Fruit fly (Drosophila melanogaster) whole organism, larva: ENCODE data around the gene CG14182.

ENCODE experiments used
- noc ChIP-seq: fragments of 200-800 bp; sonication (Bioruptor generic); optimal IDR thresholded peaks from 3 replicates; lab custom pipeline; 2019; ENCODE audit warnings: missing biosample characterization, mild to moderate bottlenecking, missing genetic modification characterization, moderate library complexity

Gene CG14182

dm6 chr3L:19988891-19989290, 9.3 kb upstream of the CG14182 start, which contains the start of gene Csas:
Gene Csas (minus strand): TSS chr3L:19988991.
- TF ChIP-seq noc (tag; lab: Kevin White, UChicago), result no peak

- no peak for TF ChIP-seq noc (tag; lab: Kevin White, UChicago)
These were observed 6.2 kb upstream of the CG14182 start, which contains the start of the genes hale and schuy for dm6 chr3L:19985768-19986167. Gene hale (minus strand): TSS chr3L:19985868. Gene schuy (plus strand): TSS chr3L:19986093.

- TF ChIP-seq noc (tag; lab: Kevin White, UChicago), result no peak
These were observed 1.8 kb upstream of the CG14182 start, which contains the start of gene CG17732 for dm6 chr3L:19981385-19981784. Gene CG17732 (plus strand): TSS chr3L:19981685.

- no peak for TF ChIP-seq noc (tag; lab: Kevin White, UChicago)
These were observed 1.5 kb downstream of the CG14182 start for dm6 chr3L:19978088-19978487.

- no peak for TF ChIP-seq noc (tag; lab: Kevin White, UChicago)
These were observed 10.7 kb downstream of the CG14182 start for dm6 chr3L:19968725-19969598.

- TF ChIP-seq noc (tag; lab: Kevin White, UChicago), result no peak
These were observed 17.8 kb downstream of the CG14182 start for dm6 chr3L:19961805-19962204.

dm6 chr3L:19955699-19956098, 23.9 kb downstream of the CG14182 start, which contains the start of gene CG42263:
Gene CG42263 (minus strand): TSS chr3L:19955799.
- no peak for TF ChIP-seq noc (tag; lab: Kevin White, UChicago)

- no peak for TF ChIP-seq noc (tag; lab: Kevin White, UChicago)
These were observed 25.2 kb downstream of the CG14182 start, which contains the start of gene CG42654 for dm6 chr3L:19954426-19954825. Gene CG42654 (minus strand): TSS chr3L:19954526.

- TF ChIP-seq noc (tag; lab: Kevin White, UChicago), result no peak
These were observed 26.0 kb downstream of the CG14182 start, which contains the start of gene CG42655 for dm6 chr3L:19953612-19954011. Gene CG42655 (minus strand): TSS chr3L:19953712.

dm6 chr3L:19952690-19953089, 26.9 kb downstream of the CG14182 start, which contains the start of gene CG33710:
Gene CG33710 (minus strand): TSS chr3L:19952790.
- TF ChIP-seq noc (tag; lab: Kevin White, UChicago), result no peak

dm6 chr3L:19951868-19952267, 27.7 kb downstream of the CG14182 start, which contains the start of gene CG34258:
Gene CG34258 (minus strand): TSS chr3L:19951968.
- TF ChIP-seq noc (tag; lab: Kevin White, UChicago), result no peak

- TF ChIP-seq noc (tag; lab: Kevin White, UChicago), result no peak
These were observed 28.6 kb downstream of the CG14182 start, which contains the start of gene CG32219 for dm6 chr3L:19951035-19951434. Gene CG32219 (minus strand): TSS chr3L:19951135.

dm6 chr3L:19945469-19945868, 34.1 kb downstream of the CG14182 start:
- no peak for TF ChIP-seq noc (tag; lab: Kevin White, UChicago)

dm6 chr3L:19941162-19941561, 38.5 kb downstream of the CG14182 start:
- peak; percentile 37 for TF ChIP-seq noc (tag; lab: Kevin White, UChicago)

dm6 chr3L:19940349-19940748, 39.3 kb downstream of the CG14182 start:
- no peak for TF ChIP-seq noc (tag; lab: Kevin White, UChicago)

dm6 chr3L:19939024-19939423, 40.6 kb downstream of the CG14182 start, which contains the start of gene Ac76E:
Gene Ac76E (plus strand): TSS chr3L:19939287.
- TF ChIP-seq noc (tag; lab: Kevin White, UChicago), result peak; percentile 20
